Worm (Caenorhabditis elegans): ENCODE data around the gene ttb-1.
A peak's percentile ranks its signal among the peaks of the same experiment; 100 is the strongest.

Gene ttb-1

DNA sequence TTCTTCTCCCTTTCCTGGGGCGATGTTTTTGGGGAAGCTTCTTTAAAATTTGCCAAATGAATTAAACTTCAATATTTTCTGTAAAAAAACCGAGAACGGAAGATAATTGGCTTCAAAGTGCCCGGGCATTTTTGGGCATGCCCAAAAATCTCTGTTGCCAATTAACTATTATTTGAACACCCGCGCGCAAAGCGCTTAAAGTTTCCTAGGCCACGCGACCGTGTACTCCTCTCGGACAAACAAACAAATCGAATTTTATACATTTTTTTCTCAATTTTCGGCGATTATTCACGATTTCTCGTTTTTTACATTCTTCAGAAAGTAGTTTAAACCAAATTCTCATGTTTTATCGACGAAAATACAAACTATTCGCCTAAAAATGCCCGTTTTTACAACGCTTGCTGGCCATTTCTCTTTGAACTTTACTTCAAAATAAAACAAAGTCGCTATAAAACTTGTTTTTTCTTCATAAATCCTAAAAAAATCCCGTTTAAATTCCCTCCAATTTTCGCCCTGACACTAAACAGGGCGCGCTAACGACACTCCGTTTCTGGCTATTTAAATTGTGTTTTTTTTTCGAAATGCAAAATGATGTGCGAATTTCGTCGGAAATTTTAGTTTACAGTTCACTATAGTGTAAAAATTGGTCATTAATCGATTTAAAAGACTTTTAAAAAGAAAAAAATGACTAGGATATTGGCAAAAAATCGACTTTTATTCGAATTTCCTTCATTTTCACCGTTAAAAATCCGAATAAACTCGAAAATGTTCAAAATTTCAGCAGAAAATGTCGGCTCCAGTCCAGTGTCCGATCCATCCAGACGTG, at the start of gene ttb-1:
Gene ttb-1, plus strand, starts transcription at position 776 of the 826 bp plus-strand sequence.
- TF ChIP-seq aptf-3 (GFP tag; IDR thresholded peaks at IDR 0.05), result no peak
- TF ChIP-seq tbx-9 (tag; optimal IDR thresholded peaks at IDR 0.05; ENCODE audit: borderline replicate concordance), result no peak
- peak; percentile 57; the same call in 1 of the 2 replicates for TF ChIP-seq madf-6 (GFP tag; IDR thresholded peaks at IDR 0.05)
- 0 out of 2 replicates have a peak, but pooled peaks have one; percentile 11 for TF ChIP-seq dox-1 (GFP tag; IDR thresholded peaks at IDR 0.05)
- peak in 1 of 3 experiments; percentile 46 for TF ChIP-seq lin-35 (GFP tag; optimal IDR thresholded peaks at IDR 0.05)
- no peak for TF ChIP-seq F39B2.1 (GFP tag; IDR thresholded peaks at IDR 0.05)
- no peak for TF ChIP-seq K11D2.4 (GFP tag; IDR thresholded peaks at IDR 0.05)
- peak; percentile 66 for TF ChIP-seq lin-54 (GFP tag; optimal IDR thresholded peaks at IDR 0.05)
- TF ChIP-seq D2030.7 (GFP tag; IDR thresholded peaks at IDR 0.05), result peak; percentile 74
- TF ChIP-seq efl-1 (GFP tag; optimal IDR thresholded peaks at IDR 0.05), result peak; percentile 68
- TF ChIP-seq attf-3 (GFP tag; conservative IDR thresholded peaks at IDR 0.05), result peak; percentile 91
- TF ChIP-seq mcd-1 (GFP tag; IDR thresholded peaks at IDR 0.05), result 0 out of 2 replicates have a peak, but pooled peaks have one; percentile 32
- TF ChIP-seq let-526 (GFP tag; IDR thresholded peaks at IDR 0.05), result no peak
- TF ChIP-seq dpl-1 (GFP tag; optimal IDR thresholded peaks at IDR 0.05), result peak; percentile 21

DNA sequence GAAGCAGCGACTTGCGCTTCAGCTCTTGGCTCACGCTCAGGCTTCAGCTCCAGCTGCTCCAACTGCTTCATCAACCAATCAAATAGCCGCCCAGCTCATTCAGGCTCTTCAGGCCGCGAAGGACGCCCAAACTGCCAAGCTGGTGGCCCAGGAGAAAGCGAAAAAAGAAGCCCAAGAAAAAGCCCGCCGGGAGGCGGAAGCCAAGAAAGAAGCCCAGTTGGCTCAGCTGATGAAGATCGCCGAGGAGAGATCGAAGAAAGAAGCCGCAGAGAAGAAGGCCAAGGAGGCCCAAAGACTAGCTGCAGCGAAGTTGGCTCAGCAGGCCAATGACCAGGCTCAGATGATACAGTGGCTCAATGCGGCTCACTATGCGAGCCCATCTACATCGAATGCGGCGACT, 40.4 kb upstream of the ttb-1 start:
- no peak for TF ChIP-seq bed-1 (GFP tag; IDR thresholded peaks at IDR 0.05)
- TF ChIP-seq snpc-4 (GFP tag; optimal IDR thresholded peaks at IDR 0.05), result no peak
- no peak for TF ChIP-seq snpc-4 (tag; optimal IDR thresholded peaks at IDR 0.05)
- TF ChIP-seq athp-1 (tag; optimal IDR thresholded peaks at IDR 0.05), result no peak
- 0 out of 2 replicates have a peak, but pooled peaks have one; percentile 8 for TF ChIP-seq sea-2 (GFP tag; IDR thresholded peaks at IDR 0.05)
- no peak for TF ChIP-seq ekl-4 (GFP tag; IDR thresholded peaks at IDR 0.05)
- no peak for TF ChIP-seq F52B5.7 (tag; optimal IDR thresholded peaks at IDR 0.05)
- no peak for TF ChIP-seq hrde-1 (tag; optimal IDR thresholded peaks at IDR 0.05; ENCODE audit: borderline replicate concordance)
- TF ChIP-seq zfh-2 (GFP tag; conservative IDR thresholded peaks at IDR 0.05), result peak; percentile 72
- no peak for TF ChIP-seq F49E8.2 (tag; optimal IDR thresholded peaks at IDR 0.05; ENCODE audit: insufficient read depth)
- no peak for TF ChIP-seq ceh-91 (GFP tag; IDR thresholded peaks at IDR 0.05)
- TF ChIP-seq ztf-3 (GFP tag; optimal IDR thresholded peaks at IDR 0.05), result no peak
- peak; percentile 37; the same call in 1 of the 2 replicates for TF ChIP-seq egrh-3 (GFP tag; IDR thresholded peaks at IDR 0.05)
- no peak for TF ChIP-seq egl-18 (GFP tag; IDR thresholded peaks at IDR 0.05)
- TF ChIP-seq C06A6.2 (GFP tag; conservative IDR thresholded peaks at IDR 0.05), result no peak
- no peak for TF ChIP-seq sdz-38 (tag; optimal IDR thresholded peaks at IDR 0.05)
- TF ChIP-seq chd-7 (tag; optimal IDR thresholded peaks at IDR 0.05), result no peak
- TF ChIP-seq ccch-3 (GFP tag; optimal IDR thresholded peaks at IDR 0.05), result no peak
- TF ChIP-seq Y53F4B.3 (GFP tag; IDR thresholded peaks at IDR 0.05), result no peak
- no peak for TF ChIP-seq B0261.1 (tag; optimal IDR thresholded peaks at IDR 0.05)
- TF ChIP-seq him-1 (tag; optimal IDR thresholded peaks at IDR 0.05), result no peak
- TF ChIP-seq fkh-3 (tag; optimal IDR thresholded peaks at IDR 0.05), result peak; percentile 9
- TF ChIP-seq attf-5 (GFP tag; optimal IDR thresholded peaks at IDR 0.05), result no peak
- no peak for TF ChIP-seq pha-4 (tag; optimal IDR thresholded peaks at IDR 0.05)
